Fruit fly (Drosophila melanogaster) whole organism: ENCODE data around the gene Mct1.

Source experiments
- Dll ChIP-seq: fragments of >200 bp; optimal IDR thresholded peaks from 2 replicates; lab custom pipeline; 2017
- usp ChIP-seq: fragments of >200 bp; optimal IDR thresholded peaks from 2 replicates; lab custom pipeline; 2017; ENCODE audit warnings: missing biosample characterization, missing genetic modification characterization, mixed read lengths

DNA sequence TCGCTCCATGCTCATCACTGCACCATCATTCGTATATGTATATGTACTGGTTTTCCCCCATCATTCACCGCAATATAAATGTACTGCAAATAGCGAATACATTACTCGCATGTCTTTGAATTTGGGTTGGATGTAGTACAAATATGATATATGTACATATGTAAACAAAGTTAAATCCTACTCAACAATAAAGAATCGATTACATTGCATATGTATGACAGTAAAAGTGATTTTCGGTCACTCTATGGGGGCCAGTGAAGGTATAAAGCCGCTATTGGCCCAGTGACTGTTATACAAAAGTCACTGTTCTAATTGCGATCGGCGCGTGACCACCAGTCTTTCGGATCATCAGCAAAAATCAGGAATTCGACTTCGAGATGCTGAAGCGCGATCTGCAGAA lies 1.5 kb upstream of the Mct1 start, which contains the start of gene CG3457:
- TF ChIP-seq usp (GFP tag; lab: Kevin White, UChicago) (no peak), Dll (lab: Kevin White, UChicago) (no peak)
